Worm (Caenorhabditis elegans) whole organism, L2 larva: ENCODE data around the gene B0454.26.

ENCODE experiments used
- F13H6.1 ChIP-seq: sonication (generic microtip); optimal IDR thresholded peaks from 2 replicates; lab custom pipeline; 2016; ENCODE audit warnings: missing genetic modification characterization, missing compliant biosample characterization
- R02D3.7 ChIP-seq: fragments of 150-350 bp; optimal IDR thresholded peaks from 2 replicates; lab custom pipeline; 2014; ENCODE audit warnings: missing biosample characterization, missing genetic modification characterization
- Y55F3AM.14 ChIP-seq: fragments of 200-800 bp; sonication (Bioruptor generic); optimal IDR thresholded peaks from 2 replicates; lab custom pipeline; 2018; ENCODE audit warnings: mild to moderate bottlenecking, missing genetic modification characterization, missing compliant biosample characterization
- ZK546.5 ChIP-seq: sonication (generic microtip); optimal IDR thresholded peaks from 2 replicates; lab custom pipeline; 2017; ENCODE audit warnings: missing biosample characterization, missing genetic modification characterization
- alr-1 ChIP-seq: fragments of 150-350 bp; optimal IDR thresholded peaks from 2 replicates; lab custom pipeline; 2014; ENCODE audit warnings: missing biosample characterization, missing genetic modification characterization
- ama-1 ChIP-seq: fragments of 150-350 bp; optimal IDR thresholded peaks from 2 replicates; lab custom pipeline; 2018; ENCODE audit warnings: inconsistent platforms
- ceh-82 ChIP-seq: fragments of 150-350 bp; optimal IDR thresholded peaks from 2 replicates; lab custom pipeline; 2014; ENCODE audit warnings: missing biosample characterization, missing genetic modification characterization
- crh-2 ChIP-seq: sonication (generic microtip); optimal IDR thresholded peaks from 2 replicates; lab custom pipeline; 2017; ENCODE audit warnings: missing biosample characterization, missing genetic modification characterization
- dmd-4 ChIP-seq: sonication (generic microtip); optimal IDR thresholded peaks from 2 replicates; lab custom pipeline; 2017; ENCODE audit warnings: missing biosample characterization, missing genetic modification characterization
- egl-27 ChIP-seq: sonication (generic microtip); optimal IDR thresholded peaks from 3 replicates; lab custom pipeline; 2017; ENCODE audit warnings: missing biosample characterization, missing genetic modification reagents, missing genetic modification characterization
- elt-1 ChIP-seq: fragments of 150-350 bp; optimal IDR thresholded peaks from 2 replicates; lab custom pipeline; 2014; ENCODE audit warnings: missing biosample characterization, missing genetic modification characterization
- elt-3 ChIP-seq: sonication (generic microtip); optimal IDR thresholded peaks from 2 replicates; lab custom pipeline; 2017; ENCODE audit warnings: missing biosample characterization, missing genetic modification characterization
- fos-1 ChIP-seq: fragments of 150-350 bp; optimal IDR thresholded peaks from 2 replicates; lab custom pipeline; 2014; ENCODE audit warnings: missing biosample characterization, missing genetic modification characterization
- gmeb-1 ChIP-seq: fragments of 150-350 bp; optimal IDR thresholded peaks from 2 replicates; lab custom pipeline; 2014; ENCODE audit warnings: missing biosample characterization, missing genetic modification characterization
- lin-11 ChIP-seq: fragments of 150-350 bp; sonication (generic microtip); optimal IDR thresholded peaks from 2 replicates; lab custom pipeline; 2014; ENCODE audit warnings: missing biosample characterization, missing genetic modification characterization, inconsistent platforms, mixed read lengths
- lin-13 ChIP-seq: fragments of 150-350 bp; optimal IDR thresholded peaks from 2 replicates; lab custom pipeline; 2014; ENCODE audit warnings: missing biosample characterization, missing genetic modification reagents, missing genetic modification characterization
- lin-39 ChIP-seq: fragments of 150-350 bp; optimal IDR thresholded peaks from 2 replicates; lab custom pipeline; 2014; ENCODE audit warnings: missing biosample characterization, missing genetic modification reagents, missing genetic modification characterization
- lsy-2 ChIP-seq, 2 experiments: fragments of 150-350 bp in 1 of 2; sonication (generic microtip) in 1 of 2; optimal IDR thresholded peaks; 2 replicates each; lab custom pipeline; 2014 to 2017; ENCODE audit warnings: missing biosample characterization in 2 of 2, missing genetic modification characterization in 2 of 2
- mbf-1 ChIP-seq: sonication (generic microtip); optimal IDR thresholded peaks from 2 replicates; lab custom pipeline; 2017; ENCODE audit warnings: missing biosample characterization, missing genetic modification characterization
- mdl-1 ChIP-seq, 2 experiments: fragments of 150-350 bp in 1 of 2; sonication (generic microtip) in 1 of 2; optimal IDR thresholded peaks; 2 replicates each; lab custom pipeline; 2017; ENCODE audit warnings: missing biosample characterization in 2 of 2, missing genetic modification characterization in 2 of 2
- nhr-10 ChIP-seq: sonication (generic microtip); optimal IDR thresholded peaks from 2 replicates; lab custom pipeline; 2017; ENCODE audit warnings: missing biosample characterization, missing genetic modification characterization
- nhr-11 ChIP-seq: fragments of 150-350 bp; optimal IDR thresholded peaks from 2 replicates; lab custom pipeline; 2014; ENCODE audit warnings: missing biosample characterization, missing genetic modification characterization
- nhr-129 ChIP-seq: fragments of 150-350 bp; optimal IDR thresholded peaks from 2 replicates; lab custom pipeline; 2014; ENCODE audit warnings: missing biosample characterization, missing genetic modification characterization
- nhr-21 ChIP-seq: fragments of 150-350 bp; optimal IDR thresholded peaks from 2 replicates; lab custom pipeline; 2014; ENCODE audit warnings: missing biosample characterization, missing genetic modification characterization
- nhr-23 ChIP-seq: fragments of 150-350 bp; optimal IDR thresholded peaks from 2 replicates; lab custom pipeline; 2014; ENCODE audit warnings: missing biosample characterization, missing genetic modification reagents, missing genetic modification characterization
- nhr-237 ChIP-seq: fragments of 150-350 bp; optimal IDR thresholded peaks from 2 replicates; lab custom pipeline; 2014; ENCODE audit warnings: missing biosample characterization, missing genetic modification characterization
- nhr-25 ChIP-seq: fragments of 150-350 bp; sonication (generic microtip); optimal IDR thresholded peaks from 3 replicates; lab custom pipeline; 2014; ENCODE audit warnings: missing biosample characterization, missing genetic modification characterization
- nhr-77 ChIP-seq: fragments of 150-350 bp; optimal IDR thresholded peaks from 2 replicates; lab custom pipeline; 2014; ENCODE audit warnings: missing biosample characterization, missing genetic modification characterization
- sem-4 ChIP-seq: fragments of 150-350 bp; optimal IDR thresholded peaks from 2 replicates; lab custom pipeline; 2014; ENCODE audit warnings: missing biosample characterization, missing genetic modification reagents, missing genetic modification characterization
- sma-3 ChIP-seq: sonication (generic microtip); optimal IDR thresholded peaks from 2 replicates; lab custom pipeline; 2016; ENCODE audit warnings: missing genetic modification reagents, missing genetic modification characterization, missing compliant biosample characterization
- sma-9 ChIP-seq, 2 experiments: fragments of 150-350 bp in 1 of 2; sonication (generic microtip) in 1 of 2; optimal IDR thresholded peaks; 2 replicates each; lab custom pipeline; 2014 to 2016; ENCODE audit warnings: missing genetic modification characterization in 2 of 2, mild to moderate bottlenecking in 1 of 2, missing biosample characterization in 1 of 2, missing compliant biosample characterization in 1 of 2, missing genetic modification reagents in 1 of 2, moderate library complexity in 1 of 2
- snpc-4 ChIP-seq: fragments of 150-350 bp; optimal IDR thresholded peaks from 2 replicates; lab custom pipeline; 2014; ENCODE audit warnings: missing biosample characterization, missing genetic modification characterization
- unc-39 ChIP-seq: fragments of 150-350 bp; optimal IDR thresholded peaks from 2 replicates; lab custom pipeline; 2014; ENCODE audit warnings: missing biosample characterization, missing genetic modification characterization
- unc-55 ChIP-seq: fragments of 150-350 bp; sonication (generic microtip); optimal IDR thresholded peaks from 3 replicates; lab custom pipeline; 2014; ENCODE audit warnings: missing biosample characterization, missing genetic modification reagents, missing genetic modification characterization
- zag-1 ChIP-seq: fragments of 150-350 bp; optimal IDR thresholded peaks from 2 replicates; lab custom pipeline; 2014; ENCODE audit warnings: missing biosample characterization, missing genetic modification characterization
- ztf-1 ChIP-seq: fragments of 200-800 bp; sonication (Bioruptor generic); conservative IDR thresholded peaks from 2 replicates; pipeline ENCODE4 v1.3.6; 2022; ENCODE audit warnings: missing genetic modification characterization, missing compliant biosample characterization
- ztf-4 ChIP-seq: fragments of 150-350 bp; optimal IDR thresholded peaks from 2 replicates; lab custom pipeline; 2014; ENCODE audit warnings: missing biosample characterization, missing genetic modification characterization

The B0454.26 gene

ce11 chrII:3014196-3014849 lies 24.0 kb downstream of the B0454.26 start, which contains the start of gene C41H7.2:
TSS of gene C41H7.2 (plus strand) at chrII:3014817.
- TF ChIP-seq fos-1 (tag; lab: Kevin White, UChicago), result peak; percentile 85
- TF ChIP-seq ZK546.5 (tag; lab: Kevin White, UChicago), result no peak
- peak; percentile 4 for TF ChIP-seq crh-2

DNA sequence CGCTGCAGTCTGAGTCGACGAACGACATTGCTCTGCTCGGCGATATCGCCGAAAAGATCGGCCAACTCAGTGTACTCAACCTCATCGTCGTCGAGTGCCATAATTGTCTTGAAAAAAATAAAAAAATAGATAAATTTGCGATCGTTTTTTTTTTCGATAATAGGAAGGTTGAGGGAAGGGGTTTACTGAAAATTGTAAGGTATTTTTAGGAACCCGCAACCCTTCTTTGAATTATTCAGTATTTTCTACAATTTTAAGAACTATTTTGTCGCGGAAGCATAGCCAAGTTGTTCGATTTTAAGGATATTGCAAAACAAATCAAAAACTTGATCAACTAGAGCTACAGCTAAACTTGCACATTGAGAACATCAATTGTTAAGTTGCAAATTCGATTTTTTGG lies 26.2 kb downstream of the B0454.26 start, which contains the start of gene C41H7.9:
Gene C41H7.9 (minus strand): TSS at position 101 of the 400 bp plus-strand sequence.
- no peak for TF ChIP-seq fos-1 (tag; lab: Kevin White, UChicago)
- TF ChIP-seq nhr-237 (tag; lab: Kevin White, UChicago), result no peak
- TF ChIP-seq alr-1, result no peak
- TF ChIP-seq nhr-21 (tag; lab: Kevin White, UChicago), result no peak
- no peak for TF ChIP-seq mbf-1
- TF ChIP-seq zag-1 (tag; lab: Kevin White, UChicago), result no peak
- TF ChIP-seq lsy-2 (tag; optimal IDR thresholded peaks at IDR 0.05; lab: Kevin White, UChicago), result no peak
- no peak for TF ChIP-seq gmeb-1 (tag; lab: Kevin White, UChicago)
- TF ChIP-seq dmd-4, result no peak
- TF ChIP-seq F13H6.1, result no peak
- TF ChIP-seq lin-11, result no peak

DNA sequence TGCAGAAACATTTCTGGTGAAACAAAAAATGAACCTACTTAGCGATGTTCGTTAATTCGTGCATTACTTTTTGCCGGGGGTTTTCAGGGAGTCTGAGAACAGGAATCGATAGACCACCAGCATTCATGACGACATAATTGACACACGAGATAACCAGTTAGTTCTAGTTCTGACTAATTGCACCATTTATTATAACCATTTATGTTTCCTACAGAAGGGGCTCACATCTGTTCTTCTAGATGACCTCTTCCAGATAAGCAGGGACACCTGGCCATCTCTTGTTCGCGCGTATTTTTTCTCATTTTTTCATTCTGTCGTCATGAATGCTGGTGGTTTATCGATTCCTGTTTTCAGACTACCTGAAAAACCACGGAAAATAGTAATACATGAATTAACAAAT lies 30.0 kb downstream of the B0454.26 start, which contains the start of gene sdz-5:
Gene sdz-5 (plus strand): TSS at position 301 of the 400 bp plus-strand sequence.
- TF ChIP-seq nhr-11 (tag; lab: Kevin White, UChicago) (no peak), elt-1 (tag; lab: Kevin White, UChicago) (no peak), crh-2 (no peak), nhr-25 (tag; lab: Kevin White, UChicago) (no peak), nhr-23 (tag; lab: Kevin White, UChicago) (no peak), lin-13 (GFP tag; lab: Kevin White, UChicago) (no peak), fos-1 (tag; lab: Kevin White, UChicago) (no peak), sma-3 (GFP tag; lab: Kevin White, UChicago) (no peak), sem-4 (no peak), sma-9 (GFP tag; optimal IDR thresholded peaks at IDR 0.05; lab: Kevin White, UChicago) (no peak), sma-9 (tag; optimal IDR thresholded peaks at IDR 0.05; lab: Kevin White, UChicago) (no peak), mdl-1 (tag; optimal IDR thresholded peaks at IDR 0.05; lab: Kevin White, UChicago) (no peak), zag-1 (tag; lab: Kevin White, UChicago) (no peak), unc-55 (GFP tag; lab: Kevin White, UChicago) (no peak)

ce11 chrII:3005499-3005898 lies 32.9 kb downstream of the B0454.26 start, which contains the start of gene lido-12:
TSS of gene lido-12 (plus strand) at chrII:3005799.
- TF ChIP-seq nhr-129 (tag; lab: Kevin White, UChicago), result no peak

ce11 chrII:3003667-3004066 lies 34.7 kb downstream of the B0454.26 start, which contains the start of gene lido-11:
TSS of gene lido-11 (plus strand) at chrII:3003967.
- TF ChIP-seq lin-11, result no peak
- TF ChIP-seq nhr-237 (tag; lab: Kevin White, UChicago), result no peak
- no peak for TF ChIP-seq unc-39
- no peak for TF ChIP-seq ZK546.5 (tag; lab: Kevin White, UChicago)
- no peak for TF ChIP-seq crh-2
- TF ChIP-seq ztf-4 (tag; lab: Kevin White, UChicago), result no peak
- TF ChIP-seq nhr-23 (tag; lab: Kevin White, UChicago), result no peak
- no peak for TF ChIP-seq nhr-129 (tag; lab: Kevin White, UChicago)

DNA sequence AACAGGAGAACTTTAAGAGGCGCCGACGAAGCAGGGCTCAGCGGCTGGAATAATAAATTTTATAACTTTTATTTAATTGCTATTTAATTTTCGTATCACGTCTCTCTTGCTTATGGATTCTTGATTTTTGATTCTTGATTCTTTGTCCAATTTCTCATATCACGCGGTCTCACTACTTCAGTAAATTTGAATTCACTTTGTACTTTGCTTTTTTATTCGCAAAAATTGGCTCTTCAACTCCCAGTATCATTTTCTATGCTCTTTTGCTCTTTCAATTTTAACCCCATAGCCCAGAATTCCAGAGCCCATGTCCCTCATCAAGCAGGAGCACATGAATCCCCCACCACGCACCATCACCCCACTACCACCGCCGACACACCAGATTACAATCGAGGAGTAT lies 36.1 kb downstream of the B0454.26 start, which contains the start of gene lido-10:
Gene lido-10 (plus strand): TSS at position 301 of the 400 bp plus-strand sequence.
- TF ChIP-seq sma-9 (GFP tag; optimal IDR thresholded peaks at IDR 0.05; lab: Kevin White, UChicago), result no peak
- no peak for TF ChIP-seq sma-9 (tag; optimal IDR thresholded peaks at IDR 0.05; lab: Kevin White, UChicago)

ce11 chrII:3000535-3001264 lies 37.7 kb downstream of the B0454.26 start, which contains the start of gene lido-9:
TSS of gene lido-9 (plus strand) at chrII:3000768.
- no peak for TF ChIP-seq lin-39
- no peak for TF ChIP-seq R02D3.7 (tag; lab: Kevin White, UChicago)
- no peak for TF ChIP-seq nhr-10 (tag; lab: Kevin White, UChicago)
- no peak for TF ChIP-seq nhr-11 (tag; lab: Kevin White, UChicago)
- no peak for TF ChIP-seq snpc-4 (tag; lab: Kevin White, UChicago)
- TF ChIP-seq nhr-23 (tag; lab: Kevin White, UChicago), result no peak
- TF ChIP-seq elt-3, result no peak
- no peak for TF ChIP-seq crh-2
- no peak for TF ChIP-seq zag-1 (tag; lab: Kevin White, UChicago)
- TF ChIP-seq unc-39, result no peak
- TF ChIP-seq sem-4, result no peak
- TF ChIP-seq egl-27 (tag; lab: Kevin White, UChicago), result no peak
- no peak for TF ChIP-seq ztf-1 (GFP tag; lab: Robert Waterston, UW)
- no peak for TF ChIP-seq alr-1
- TF ChIP-seq gmeb-1 (tag; lab: Kevin White, UChicago), result no peak
- TF ChIP-seq ceh-82 (tag; lab: Kevin White, UChicago), result no peak
- TF ChIP-seq mdl-1 (tag; optimal IDR thresholded peaks at IDR 0.05; lab: Kevin White, UChicago), result no peak
- no peak for TF ChIP-seq ama-1 (lab: Kevin White, UChicago)
- TF ChIP-seq nhr-77 (tag; lab: Kevin White, UChicago), result no peak
- TF ChIP-seq Y55F3AM.14 (GFP tag; lab: Kevin White, UChicago), result no peak
